Worm (Caenorhabditis elegans) whole organism, young adult: ENCODE measurements around the gene fos-1.
A peak's percentile ranks its signal among the peaks of the same experiment; 100 is the strongest.

Experiments
- B0019.2 ChIP-seq: fragments of 200-800 bp; sonication (Bioruptor generic); conservative IDR thresholded peaks from 2 replicates; pipeline ENCODE4 v1.3.6; 2022; ENCODE audit warnings: missing genetic modification reagents, missing genetic modification characterization, missing compliant biosample characterization
- F23B12.7 ChIP-seq: sonication (generic microtip); optimal IDR thresholded peaks from 2 replicates; lab custom pipeline; 2017; ENCODE audit warnings: missing genetic modification characterization, mild to moderate bottlenecking, missing compliant biosample characterization, antibody characterized with exemption, moderate library complexity; ENCODE audit not compliant: insufficient read depth
- F49E8.2 ChIP-seq: sonication (generic microtip); optimal IDR thresholded peaks from 3 replicates; lab custom pipeline; 2017; ENCODE audit warnings: missing genetic modification characterization, mild to moderate bottlenecking, missing compliant biosample characterization, antibody characterized with exemption, moderate library complexity; ENCODE audit not compliant: insufficient read depth
- F52B5.7 ChIP-seq: sonication (generic microtip); optimal IDR thresholded peaks from 2 replicates; lab custom pipeline; 2016; ENCODE audit warnings: mild to moderate bottlenecking, missing genetic modification characterization, missing compliant biosample characterization
- F57C9.4 ChIP-seq: sonication (generic microtip); optimal IDR thresholded peaks from 2 replicates; lab custom pipeline; 2017; ENCODE audit warnings: mild to moderate bottlenecking, missing genetic modification characterization, missing compliant biosample characterization
- T07F8.4 ChIP-seq: sonication (generic microtip); optimal IDR thresholded peaks from 2 replicates; lab custom pipeline; 2016; ENCODE audit warnings: mild to moderate bottlenecking, missing genetic modification characterization, moderate library complexity, missing compliant biosample characterization
- Y53G8AR.9 ChIP-seq: fragments of 200-800 bp; sonication (Bioruptor generic); conservative IDR thresholded peaks from 2 replicates; pipeline ENCODE4 v1.3.6; 2022; ENCODE audit warnings: missing genetic modification reagents, missing genetic modification characterization, missing compliant biosample characterization
- Y56A3A.18 ChIP-seq: fragments of 200-800 bp; sonication (Bioruptor generic); IDR thresholded peaks from 2 replicates; pipeline ENCODE4 v1.3.6; 2022; ENCODE audit warnings: missing genetic modification reagents, missing genetic modification characterization, missing compliant biosample characterization
- Y67H2A.10 ChIP-seq: fragments of 200-800 bp; sonication (Bioruptor generic); conservative IDR thresholded peaks from 2 replicates; pipeline ENCODE4 v1.3.6; 2022; ENCODE audit warnings: missing genetic modification reagents, missing genetic modification characterization, missing compliant biosample characterization
- ZK185.1 ChIP-seq: sonication (generic microtip); optimal IDR thresholded peaks from 2 replicates; lab custom pipeline; 2016; ENCODE audit warnings: mild to moderate bottlenecking, missing genetic modification characterization, missing compliant biosample characterization; ENCODE audit not compliant: poor library complexity, severe bottlenecking
- atf-7 ChIP-seq: sonication (generic microtip); optimal IDR thresholded peaks from 2 replicates; lab custom pipeline; 2017; ENCODE audit warnings: mild to moderate bottlenecking, missing genetic modification characterization, missing compliant biosample characterization
- athp-1 ChIP-seq: sonication (generic microtip); optimal IDR thresholded peaks from 2 replicates; lab custom pipeline; 2017; ENCODE audit warnings: mild to moderate bottlenecking, missing genetic modification characterization, missing compliant biosample characterization
- attf-6 ChIP-seq: fragments of 200-800 bp; sonication (Bioruptor generic); IDR thresholded peaks from 2 replicates; pipeline ENCODE4 v1.3.6; 2022; ENCODE audit warnings: missing genetic modification reagents, missing genetic modification characterization, missing compliant biosample characterization
- bed-2 ChIP-seq: fragments of 200-800 bp; sonication (Bioruptor generic); IDR thresholded peaks from 2 replicates; pipeline ENCODE4 v1.3.6; 2022; ENCODE audit warnings: missing genetic modification reagents, missing genetic modification characterization, missing compliant biosample characterization
- hlh-12 ChIP-seq: sonication (generic microtip); optimal IDR thresholded peaks from 2 replicates; lab custom pipeline; 2016; ENCODE audit warnings: missing genetic modification characterization, missing compliant biosample characterization
- hlh-26 ChIP-seq: fragments of 200-800 bp; sonication (Bioruptor generic); conservative IDR thresholded peaks from 2 replicates; pipeline ENCODE4 v1.3.6; 2022; ENCODE audit warnings: missing genetic modification reagents, missing genetic modification characterization, missing compliant biosample characterization
- hrde-1 ChIP-seq: sonication (generic microtip); optimal IDR thresholded peaks from 2 replicates; lab custom pipeline; 2016; ENCODE audit warnings: missing genetic modification characterization, mild to moderate bottlenecking, missing compliant biosample characterization, moderate library complexity, missing genotype, missing genetic modification reagents, borderline replicate concordance
- let-526 ChIP-seq: fragments of 200-800 bp; sonication (Bioruptor generic); IDR thresholded peaks from 2 replicates; pipeline ENCODE4 v1.3.6; 2022; ENCODE audit warnings: missing genetic modification reagents, missing genetic modification characterization, missing compliant biosample characterization
- lin-26 ChIP-seq: fragments of 200-800 bp; sonication (Bioruptor generic); IDR thresholded peaks from 2 replicates; pipeline ENCODE4 v1.3.6; 2022; ENCODE audit warnings: missing genetic modification reagents, missing genetic modification characterization, missing compliant biosample characterization
- madf-10 ChIP-seq: sonication (generic microtip); optimal IDR thresholded peaks from 2 replicates; lab custom pipeline; 2016; ENCODE audit warnings: mild to moderate bottlenecking, missing genetic modification characterization, missing compliant biosample characterization
- mel-28 ChIP-seq: sonication (generic microtip); optimal IDR thresholded peaks from 2 replicates; lab custom pipeline; 2016; ENCODE audit warnings: borderline replicate concordance, mild to moderate bottlenecking, missing genetic modification characterization, missing compliant biosample characterization
- mes-4 ChIP-seq: sonication (generic microtip); optimal IDR thresholded peaks from 2 replicates; lab custom pipeline; 2016; ENCODE audit warnings: missing genotype, missing genetic modification characterization, missing compliant biosample characterization
- nhr-90 ChIP-seq: sonication (generic microtip); optimal IDR thresholded peaks from 2 replicates; lab custom pipeline; 2016; ENCODE audit warnings: missing genotype, mild to moderate bottlenecking, missing genetic modification characterization, missing compliant biosample characterization
- pbrm-1 ChIP-seq: fragments of 200-800 bp; sonication (Bioruptor generic); IDR thresholded peaks from 2 replicates; pipeline ENCODE4 v1.3.6; 2022; ENCODE audit warnings: missing genetic modification reagents, missing genetic modification characterization, missing compliant biosample characterization
- rcor-1 ChIP-seq: fragments of 200-800 bp; sonication (Bioruptor generic); IDR thresholded peaks from 2 replicates; pipeline ENCODE4 v1.3.6; 2022; ENCODE audit warnings: missing genetic modification reagents, missing genetic modification characterization, missing compliant biosample characterization
- rec-8 ChIP-seq, 2 experiments: sonication (generic microtip); optimal IDR thresholded peaks; 2 replicates each; lab custom pipeline; 2016; ENCODE audit warnings: mild to moderate bottlenecking in 2 of 2, missing genetic modification characterization in 2 of 2, missing genetic modification reagents in 2 of 2, missing genotype in 2 of 2, missing biosample characterization in 1 of 2, missing compliant biosample characterization in 1 of 2, moderate library complexity in 1 of 2
- repo-1 ChIP-seq: sonication (generic microtip); optimal IDR thresholded peaks from 2 replicates; lab custom pipeline; 2017; ENCODE audit warnings: mild to moderate bottlenecking, missing genetic modification characterization, missing compliant biosample characterization
- rpc-1 ChIP-seq, 2 experiments: fragments of 150-350 bp in 1 of 2; sonication (generic microtip) in 1 of 2; optimal IDR thresholded peaks; 2 replicates each; lab custom pipeline; 2014 to 2018; ENCODE audit warnings: missing biosample characterization in 1 of 2, missing genetic modification characterization in 1 of 2, missing genetic modification reagents in 1 of 2, missing genotype in 1 of 2
- snpc-1.1 ChIP-seq: sonication (generic microtip); optimal IDR thresholded peaks from 2 replicates; lab custom pipeline; 2017; ENCODE audit warnings: missing genetic modification characterization, mild to moderate bottlenecking, missing compliant biosample characterization, antibody characterized with exemption, moderate library complexity, missing genotype, missing genetic modification reagents; ENCODE audit not compliant: insufficient read depth
- snpc-1.3 ChIP-seq: sonication (generic microtip); optimal IDR thresholded peaks from 2 replicates; lab custom pipeline; 2017; ENCODE audit warnings: missing genetic modification characterization, mild to moderate bottlenecking, missing compliant biosample characterization, antibody characterized with exemption, moderate library complexity, missing genotype, missing genetic modification reagents; ENCODE audit not compliant: insufficient read depth
- somi-1 ChIP-seq: fragments of 200-800 bp; sonication (Bioruptor generic); optimal IDR thresholded peaks from 2 replicates; lab custom pipeline; 2018; ENCODE audit warnings: mild to moderate bottlenecking, missing genetic modification characterization, missing compliant biosample characterization
- sptf-2 ChIP-seq: fragments of 200-800 bp; sonication (Bioruptor generic); optimal IDR thresholded peaks from 2 replicates; lab custom pipeline; 2018; ENCODE audit warnings: mild to moderate bottlenecking, missing genetic modification characterization, missing compliant biosample characterization
- tbp1 ChIP-seq: fragments of 200-800 bp; sonication (Bioruptor generic); optimal IDR thresholded peaks from 2 replicates; lab custom pipeline; 2018; ENCODE audit warnings: mild to moderate bottlenecking, missing genetic modification characterization, missing compliant biosample characterization
- tbx-9 ChIP-seq: sonication (generic microtip); optimal IDR thresholded peaks from 2 replicates; lab custom pipeline; 2016; ENCODE audit warnings: borderline replicate concordance, missing genetic modification characterization, inconsistent platforms, missing compliant biosample characterization
- unc-62 ChIP-seq: fragments of 150-350 bp; optimal IDR thresholded peaks from 2 replicates; lab custom pipeline; 2014; ENCODE audit warnings: missing biosample characterization, missing genetic modification reagents, missing genetic modification characterization
- xnd-1 ChIP-seq: sonication (generic microtip); optimal IDR thresholded peaks from 2 replicates; lab custom pipeline; 2016; ENCODE audit warnings: missing genotype, missing genetic modification reagents, missing genetic modification characterization, missing compliant biosample characterization
- zim-3 ChIP-seq: sonication (generic microtip); optimal IDR thresholded peaks from 2 replicates; lab custom pipeline; 2017; ENCODE audit warnings: mild to moderate bottlenecking, missing genetic modification characterization, moderate library complexity, missing compliant biosample characterization
- ztf-3 ChIP-seq: fragments of 200-800 bp; sonication (Bioruptor generic); optimal IDR thresholded peaks from 2 replicates; lab custom pipeline; 2018; ENCODE audit warnings: mild to moderate bottlenecking, missing genetic modification characterization, missing compliant biosample characterization

The fos-1 gene

DNA sequence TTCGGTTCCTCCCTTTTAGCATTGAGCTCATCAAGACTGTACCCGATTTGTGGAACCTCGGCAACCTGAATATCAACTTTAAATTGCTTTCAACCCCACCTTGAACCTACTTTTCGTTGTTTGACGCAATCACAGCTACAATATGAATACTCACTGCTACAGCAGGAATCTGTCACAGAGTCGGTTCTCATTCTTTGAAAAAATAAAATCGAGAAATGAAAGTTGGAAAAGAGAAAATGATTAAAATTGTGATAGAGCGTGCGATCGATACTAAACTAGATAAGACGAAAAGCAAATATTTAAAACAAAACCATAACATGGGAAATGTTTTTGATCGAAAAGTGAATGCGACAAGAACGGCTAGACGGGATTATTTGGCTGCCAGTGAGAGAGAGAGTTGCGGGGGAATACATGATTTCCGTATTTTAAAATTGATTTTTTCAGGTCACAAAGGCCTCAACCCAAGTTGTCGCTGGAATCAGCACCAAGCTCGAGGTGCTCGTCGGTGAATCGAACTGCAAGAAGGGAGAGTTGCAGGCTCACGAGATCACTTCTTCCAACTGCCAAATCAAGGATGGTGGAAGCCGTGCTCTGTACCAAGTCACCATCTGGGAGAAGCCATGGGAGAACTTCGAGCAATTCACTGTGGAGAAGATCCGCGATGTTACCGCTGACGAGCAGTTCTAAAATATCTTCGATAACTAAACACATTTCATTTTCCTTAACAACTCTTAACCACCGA lies 41.6 kb downstream of the fos-1 start, which contains the start of gene R01B10.3 (continued):
- no peak for TF ChIP-seq let-526 (GFP tag; lab: Robert Waterston, UW)
- no peak for TF ChIP-seq repo-1 (tag; lab: Kevin White, UChicago)
- TF ChIP-seq T07F8.4 (tag; lab: Kevin White, UChicago), result no peak
- TF ChIP-seq rcor-1, result no peak
- TF ChIP-seq sptf-2 (GFP tag; lab: Kevin White, UChicago), result no peak
- TF ChIP-seq mes-4 (tag; lab: Kevin White, UChicago), result no peak
- no peak for TF ChIP-seq snpc-1.3
- peak; percentile 24 for TF ChIP-seq somi-1 (GFP tag; lab: Kevin White, UChicago)
- TF ChIP-seq snpc-1.1, result no peak
- no peak for TF ChIP-seq ZK185.1 (tag; lab: Kevin White, UChicago)
- TF ChIP-seq zim-3, result no peak
- TF ChIP-seq hlh-12, result no peak
- TF ChIP-seq lin-26, result no peak
- TF ChIP-seq Y67H2A.10 (GFP tag; lab: Robert Waterston, UW), result no peak
- 0 out of 2 replicates have a peak, but pooled peaks have one; percentile 20 for TF ChIP-seq Y53G8AR.9
- TF ChIP-seq bed-2, result 0 out of 2 replicates have a peak, but pooled peaks have one; percentile 37
- peak; percentile 28 for TF ChIP-seq nhr-90 (tag; lab: Kevin White, UChicago)
- TF ChIP-seq F57C9.4 (tag; lab: Kevin White, UChicago), result no peak
- no peak for TF ChIP-seq unc-62 (GFP tag; lab: Kevin White, UChicago)
- TF ChIP-seq athp-1 (tag; lab: Kevin White, UChicago), result no peak
- TF ChIP-seq hrde-1 (tag; lab: Kevin White, UChicago), result no peak
- TF ChIP-seq Y56A3A.18, result no peak
- TF ChIP-seq F49E8.2 (tag; lab: Kevin White, UChicago), result no peak
- no peak for TF ChIP-seq mel-28 (tag; lab: Kevin White, UChicago)
- 0 out of 2 replicates have a peak, but pooled peaks have one; percentile 23 for TF ChIP-seq attf-6 (GFP tag; lab: Robert Waterston, UW)

ce11 chrV:6047818-6048217 lies 44.4 kb downstream of the fos-1 start, which contains the start of gene pgap-3:
Gene pgap-3 (minus strand): TSS chrV:6047918.
- TF ChIP-seq rec-8 (tag; optimal IDR thresholded peaks at IDR 0.05; lab: Kevin White, UChicago) (no peak), nhr-90 (tag; lab: Kevin White, UChicago) (no peak), F52B5.7 (tag; lab: Kevin White, UChicago) (no peak), pbrm-1 (no peak), tbx-9 (tag; lab: Kevin White, UChicago) (no peak), xnd-1 (tag; lab: Kevin White, UChicago) (no peak)

- TF ChIP-seq rpc-1 (optimal IDR thresholded peaks at IDR 0.05; lab: Kevin White, UChicago), result no peak
- no peak for TF ChIP-seq rpc-1 (tag; optimal IDR thresholded peaks at IDR 0.05; lab: Kevin White, UChicago)
- no peak for TF ChIP-seq B0019.2 (GFP tag; lab: Robert Waterston, UW)
- no peak for TF ChIP-seq hlh-26 (GFP tag; lab: Robert Waterston, UW)
- no peak for TF ChIP-seq Y67H2A.10 (GFP tag; lab: Robert Waterston, UW)
- TF ChIP-seq xnd-1 (tag; lab: Kevin White, UChicago), result no peak
- TF ChIP-seq atf-7 (tag; lab: Kevin White, UChicago), result no peak
- TF ChIP-seq madf-10 (tag; lab: Kevin White, UChicago), result no peak
- TF ChIP-seq nhr-90 (tag; lab: Kevin White, UChicago), result no peak
- no peak for TF ChIP-seq F23B12.7
- no peak for TF ChIP-seq pbrm-1
- TF ChIP-seq ztf-3 (GFP tag; lab: Kevin White, UChicago), result no peak
- TF ChIP-seq rcor-1, result no peak
- TF ChIP-seq tbp1, result no peak
These were observed 47.8 kb downstream of the fos-1 start, which contains the start of gene jamp-1 for ce11 chrV:6051159-6051558. Gene jamp-1 (minus strand): TSS chrV:6051259.
